Fruit fly (Drosophila melanogaster) whole organism: ENCODE measurements around the gene CG3368.

Experiments used
- CG8478 ChIP-seq: fragments of >200 bp; optimal IDR thresholded peaks from 2 replicates; lab custom pipeline; 2018; ENCODE audit warnings: inconsistent platforms
- Dll ChIP-seq: fragments of >200 bp; optimal IDR thresholded peaks from 2 replicates; lab custom pipeline; 2017
- EcR ChIP-seq, 2 experiments: fragments of >200 bp; optimal IDR thresholded peaks; 2 replicates each; lab custom pipeline; 2017; ENCODE audit warnings: missing biosample characterization in 2 of 2, missing genetic modification characterization in 2 of 2, missing genetic modification reagents in 2 of 2
- pan ChIP-seq: fragments of >200 bp; optimal IDR thresholded peaks from 2 replicates; lab custom pipeline; 2017
- psq ChIP-seq: fragments of >200 bp; optimal IDR thresholded peaks from 2 replicates; lab custom pipeline; 2017
- usp ChIP-seq: fragments of >200 bp; optimal IDR thresholded peaks from 2 replicates; lab custom pipeline; 2017; ENCODE audit warnings: missing biosample characterization, missing genetic modification characterization, mixed read lengths

DNA sequence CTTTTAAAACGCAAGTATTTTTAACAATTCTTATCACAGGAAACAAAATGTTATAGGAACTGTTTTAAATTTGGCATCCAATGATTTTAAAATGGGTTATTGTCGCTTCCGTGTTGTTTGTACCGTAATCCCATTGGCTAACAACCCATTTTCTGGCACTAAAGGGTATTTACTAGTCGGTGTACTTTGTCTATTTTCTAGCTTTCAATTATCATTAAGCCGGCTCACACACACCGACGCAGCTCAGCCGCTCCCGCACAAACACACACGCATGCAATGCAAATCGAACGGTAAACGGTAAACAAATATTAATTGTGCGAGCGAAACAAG, 39.2 kb upstream of the CG3368 start:
- TF ChIP-seq EcR (GFP tag; optimal IDR thresholded peaks at IDR 0.05; lab: Kevin White, UChicago) (no peak), usp (GFP tag; lab: Kevin White, UChicago) (no peak), CG8478 (no peak), psq (lab: Kevin White, UChicago) (no peak), pan (lab: Kevin White, UChicago) (no peak), Dll (lab: Kevin White, UChicago) (no peak)
